Worm (Caenorhabditis elegans) whole organism, L2 larva: ENCODE measurements around the gene F47G3.1.

Experiments used
- C34F6.9 ChIP-seq: fragments of 150-350 bp; optimal IDR thresholded peaks from 2 replicates; lab custom pipeline; 2014; ENCODE audit warnings: missing biosample characterization, missing genetic modification characterization
- F13H6.1 ChIP-seq: sonication (generic microtip); optimal IDR thresholded peaks from 2 replicates; lab custom pipeline; 2016; ENCODE audit warnings: missing genetic modification characterization, missing compliant biosample characterization
- R02D3.7 ChIP-seq: fragments of 150-350 bp; optimal IDR thresholded peaks from 2 replicates; lab custom pipeline; 2014; ENCODE audit warnings: missing biosample characterization, missing genetic modification characterization
- ZK546.5 ChIP-seq: sonication (generic microtip); optimal IDR thresholded peaks from 2 replicates; lab custom pipeline; 2017; ENCODE audit warnings: missing biosample characterization, missing genetic modification characterization
- alr-1 ChIP-seq: fragments of 150-350 bp; optimal IDR thresholded peaks from 2 replicates; lab custom pipeline; 2014; ENCODE audit warnings: missing biosample characterization, missing genetic modification characterization
- aly-2 ChIP-seq: fragments of 150-350 bp; optimal IDR thresholded peaks from 2 replicates; lab custom pipeline; 2014; ENCODE audit warnings: missing biosample characterization, missing genetic modification characterization
- ama-1 ChIP-seq: fragments of 150-350 bp; optimal IDR thresholded peaks from 2 replicates; lab custom pipeline; 2018; ENCODE audit warnings: inconsistent platforms
- blmp-1 ChIP-seq: sonication (generic microtip); optimal IDR thresholded peaks from 2 replicates; lab custom pipeline; 2017; ENCODE audit warnings: missing genetic modification characterization, mild to moderate bottlenecking, missing compliant biosample characterization, antibody characterized with exemption, moderate library complexity; ENCODE audit not compliant: insufficient read depth
- ceh-16 ChIP-seq: fragments of 150-350 bp; optimal IDR thresholded peaks from 2 replicates; lab custom pipeline; 2014; ENCODE audit warnings: missing biosample characterization, missing genetic modification characterization
- ceh-82 ChIP-seq: fragments of 150-350 bp; optimal IDR thresholded peaks from 2 replicates; lab custom pipeline; 2014; ENCODE audit warnings: missing biosample characterization, missing genetic modification characterization
- crh-2 ChIP-seq: sonication (generic microtip); optimal IDR thresholded peaks from 2 replicates; lab custom pipeline; 2017; ENCODE audit warnings: missing biosample characterization, missing genetic modification characterization
- dmd-4 ChIP-seq: sonication (generic microtip); optimal IDR thresholded peaks from 2 replicates; lab custom pipeline; 2017; ENCODE audit warnings: missing biosample characterization, missing genetic modification characterization
- egl-27 ChIP-seq: sonication (generic microtip); optimal IDR thresholded peaks from 3 replicates; lab custom pipeline; 2017; ENCODE audit warnings: missing biosample characterization, missing genetic modification reagents, missing genetic modification characterization
- elt-1 ChIP-seq: fragments of 150-350 bp; optimal IDR thresholded peaks from 2 replicates; lab custom pipeline; 2014; ENCODE audit warnings: missing biosample characterization, missing genetic modification characterization
- elt-3 ChIP-seq: sonication (generic microtip); optimal IDR thresholded peaks from 2 replicates; lab custom pipeline; 2017; ENCODE audit warnings: missing biosample characterization, missing genetic modification characterization
- fos-1 ChIP-seq: fragments of 150-350 bp; optimal IDR thresholded peaks from 2 replicates; lab custom pipeline; 2014; ENCODE audit warnings: missing biosample characterization, missing genetic modification characterization
- gmeb-1 ChIP-seq: fragments of 150-350 bp; optimal IDR thresholded peaks from 2 replicates; lab custom pipeline; 2014; ENCODE audit warnings: missing biosample characterization, missing genetic modification characterization
- lin-11 ChIP-seq: fragments of 150-350 bp; sonication (generic microtip); optimal IDR thresholded peaks from 2 replicates; lab custom pipeline; 2014; ENCODE audit warnings: missing biosample characterization, missing genetic modification characterization, inconsistent platforms, mixed read lengths
- lin-13 ChIP-seq: fragments of 150-350 bp; optimal IDR thresholded peaks from 2 replicates; lab custom pipeline; 2014; ENCODE audit warnings: missing biosample characterization, missing genetic modification reagents, missing genetic modification characterization
- lin-39 ChIP-seq: fragments of 150-350 bp; optimal IDR thresholded peaks from 2 replicates; lab custom pipeline; 2014; ENCODE audit warnings: missing biosample characterization, missing genetic modification reagents, missing genetic modification characterization
- lsy-2 ChIP-seq, 2 experiments: fragments of 150-350 bp in 1 of 2; sonication (generic microtip) in 1 of 2; optimal IDR thresholded peaks; 2 replicates each; lab custom pipeline; 2014 to 2017; ENCODE audit warnings: missing biosample characterization in 2 of 2, missing genetic modification characterization in 2 of 2
- mab-5 ChIP-seq: fragments of 150-350 bp; optimal IDR thresholded peaks from 2 replicates; lab custom pipeline; 2014; ENCODE audit warnings: missing biosample characterization, missing genetic modification characterization
- mbf-1 ChIP-seq: sonication (generic microtip); optimal IDR thresholded peaks from 2 replicates; lab custom pipeline; 2017; ENCODE audit warnings: missing biosample characterization, missing genetic modification characterization
- mdl-1 ChIP-seq, 2 experiments: fragments of 150-350 bp in 1 of 2; sonication (generic microtip) in 1 of 2; optimal IDR thresholded peaks; 2 replicates each; lab custom pipeline; 2017; ENCODE audit warnings: missing biosample characterization in 2 of 2, missing genetic modification characterization in 2 of 2
- nhr-10 ChIP-seq: sonication (generic microtip); optimal IDR thresholded peaks from 2 replicates; lab custom pipeline; 2017; ENCODE audit warnings: missing biosample characterization, missing genetic modification characterization
- nhr-129 ChIP-seq: fragments of 150-350 bp; optimal IDR thresholded peaks from 2 replicates; lab custom pipeline; 2014; ENCODE audit warnings: missing biosample characterization, missing genetic modification characterization
- nhr-21 ChIP-seq: fragments of 150-350 bp; optimal IDR thresholded peaks from 2 replicates; lab custom pipeline; 2014; ENCODE audit warnings: missing biosample characterization, missing genetic modification characterization
- nhr-23 ChIP-seq: fragments of 150-350 bp; optimal IDR thresholded peaks from 2 replicates; lab custom pipeline; 2014; ENCODE audit warnings: missing biosample characterization, missing genetic modification reagents, missing genetic modification characterization
- nhr-237 ChIP-seq: fragments of 150-350 bp; optimal IDR thresholded peaks from 2 replicates; lab custom pipeline; 2014; ENCODE audit warnings: missing biosample characterization, missing genetic modification characterization
- nhr-25 ChIP-seq: fragments of 150-350 bp; sonication (generic microtip); optimal IDR thresholded peaks from 3 replicates; lab custom pipeline; 2014; ENCODE audit warnings: missing biosample characterization, missing genetic modification characterization
- nhr-6 ChIP-seq: fragments of 150-350 bp; optimal IDR thresholded peaks from 2 replicates; lab custom pipeline; 2014; ENCODE audit warnings: missing biosample characterization, missing genetic modification characterization
- nhr-77 ChIP-seq: fragments of 150-350 bp; optimal IDR thresholded peaks from 2 replicates; lab custom pipeline; 2014; ENCODE audit warnings: missing biosample characterization, missing genetic modification characterization
- peb-1 ChIP-seq: fragments of 150-350 bp; optimal IDR thresholded peaks from 2 replicates; lab custom pipeline; 2014; ENCODE audit warnings: missing biosample characterization, missing genetic modification characterization
- sem-4 ChIP-seq: fragments of 150-350 bp; optimal IDR thresholded peaks from 2 replicates; lab custom pipeline; 2014; ENCODE audit warnings: missing biosample characterization, missing genetic modification reagents, missing genetic modification characterization
- skn-1 ChIP-seq: sonication (generic microtip); optimal IDR thresholded peaks from 2 replicates; lab custom pipeline; 2017; ENCODE audit warnings: missing biosample characterization, missing genetic modification characterization
- sma-3 ChIP-seq: sonication (generic microtip); optimal IDR thresholded peaks from 2 replicates; lab custom pipeline; 2016; ENCODE audit warnings: missing genetic modification reagents, missing genetic modification characterization, missing compliant biosample characterization
- sma-9 ChIP-seq, 2 experiments: fragments of 150-350 bp in 1 of 2; sonication (generic microtip) in 1 of 2; optimal IDR thresholded peaks; 2 replicates each; lab custom pipeline; 2014 to 2016; ENCODE audit warnings: missing genetic modification characterization in 2 of 2, mild to moderate bottlenecking in 1 of 2, missing biosample characterization in 1 of 2, missing compliant biosample characterization in 1 of 2, missing genetic modification reagents in 1 of 2, moderate library complexity in 1 of 2
- snpc-4 ChIP-seq: fragments of 150-350 bp; optimal IDR thresholded peaks from 2 replicates; lab custom pipeline; 2014; ENCODE audit warnings: missing biosample characterization, missing genetic modification characterization
- unc-55 ChIP-seq: fragments of 150-350 bp; sonication (generic microtip); optimal IDR thresholded peaks from 3 replicates; lab custom pipeline; 2014; ENCODE audit warnings: missing biosample characterization, missing genetic modification reagents, missing genetic modification characterization
- zag-1 ChIP-seq: fragments of 150-350 bp; optimal IDR thresholded peaks from 2 replicates; lab custom pipeline; 2014; ENCODE audit warnings: missing biosample characterization, missing genetic modification characterization
- ztf-1 ChIP-seq: fragments of 200-800 bp; sonication (Bioruptor generic); conservative IDR thresholded peaks from 2 replicates; pipeline ENCODE4 v1.3.6; 2022; ENCODE audit warnings: missing genetic modification characterization, missing compliant biosample characterization
- ztf-11 ChIP-seq: sonication (generic microtip); optimal IDR thresholded peaks from 2 replicates; lab custom pipeline; 2017; ENCODE audit warnings: missing biosample characterization, missing genetic modification characterization
- ztf-4 ChIP-seq: fragments of 150-350 bp; optimal IDR thresholded peaks from 2 replicates; lab custom pipeline; 2014; ENCODE audit warnings: missing biosample characterization, missing genetic modification characterization

F47G3.1 gene

DNA sequence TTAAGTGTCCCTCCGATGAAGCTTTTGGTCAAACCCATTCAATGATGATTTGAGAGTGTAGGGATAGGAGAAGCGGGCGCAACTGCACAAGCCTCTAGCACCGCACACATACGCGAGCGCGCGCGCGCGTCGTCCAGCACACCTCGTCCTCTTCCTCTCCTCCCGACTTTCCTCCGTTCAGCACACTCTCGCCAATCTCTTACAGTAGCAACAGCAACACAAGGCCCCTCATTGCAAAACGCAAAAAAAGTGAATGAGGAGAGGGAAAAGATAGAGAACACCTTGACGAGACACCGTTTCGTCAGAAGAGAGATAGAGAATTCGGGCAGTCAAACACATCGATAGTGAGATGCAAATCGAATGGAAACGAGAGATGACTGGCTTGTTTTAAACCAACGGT, 46.9 kb downstream of the F47G3.1 start:
- no peak for TF ChIP-seq nhr-10 (tag; lab: Kevin White, UChicago)
- TF ChIP-seq egl-27: peak; percentile 19
- TF ChIP-seq zag-1 (tag; lab: Kevin White, UChicago): no peak
- TF ChIP-seq lin-39 (tag; lab: Kevin White, UChicago): no peak
- TF ChIP-seq mdl-1 (tag; optimal IDR thresholded peaks at IDR 0.05; lab: Kevin White, UChicago): no peak
- peak; percentile 36 for TF ChIP-seq blmp-1 (tag; lab: Kevin White, UChicago)
- TF ChIP-seq aly-2 (tag; lab: Kevin White, UChicago): no peak
- TF ChIP-seq nhr-77: no peak
- TF ChIP-seq nhr-129 (tag; lab: Kevin White, UChicago): peak; percentile 80
- peak; percentile 93 for TF ChIP-seq fos-1 (tag; lab: Kevin White, UChicago)
- TF ChIP-seq peb-1 (tag; lab: Kevin White, UChicago): no peak
- peak; percentile 59 for TF ChIP-seq C34F6.9
- no peak for TF ChIP-seq skn-1 (tag; lab: Kevin White, UChicago)
- no peak for TF ChIP-seq ama-1
- no peak for TF ChIP-seq mab-5
- TF ChIP-seq gmeb-1 (tag; lab: Kevin White, UChicago): no peak
- TF ChIP-seq crh-2 (tag; lab: Kevin White, UChicago): peak; percentile 40
- peak; percentile 14 for TF ChIP-seq sma-9 (GFP tag; optimal IDR thresholded peaks at IDR 0.05; lab: Kevin White, UChicago)
- no peak for TF ChIP-seq sma-9 (tag; optimal IDR thresholded peaks at IDR 0.05; lab: Kevin White, UChicago)
- no peak for TF ChIP-seq ztf-1
- TF ChIP-seq nhr-21: peak; percentile 38
- TF ChIP-seq nhr-23 (tag; lab: Kevin White, UChicago): no peak
- no peak for TF ChIP-seq lin-13
- peak; percentile 7 for TF ChIP-seq ceh-16 (tag; lab: Kevin White, UChicago)
- TF ChIP-seq R02D3.7 (tag; lab: Kevin White, UChicago): no peak
- TF ChIP-seq lsy-2 (tag; optimal IDR thresholded peaks at IDR 0.05; lab: Kevin White, UChicago): peak; percentile 9 to 44
- no peak for TF ChIP-seq ZK546.5 (tag; lab: Kevin White, UChicago)
- no peak for TF ChIP-seq snpc-4
- peak; percentile 30 for TF ChIP-seq sem-4 (tag; lab: Kevin White, UChicago)
- no peak for TF ChIP-seq ceh-82 (tag; lab: Kevin White, UChicago)
- TF ChIP-seq nhr-237 (tag; lab: Kevin White, UChicago): no peak
- no peak for TF ChIP-seq ztf-4 (tag; lab: Kevin White, UChicago)
- peak; percentile 25 for TF ChIP-seq sma-3 (GFP tag; lab: Kevin White, UChicago)
- no peak for TF ChIP-seq elt-1 (tag; lab: Kevin White, UChicago)
- no peak for TF ChIP-seq dmd-4 (tag; lab: Kevin White, UChicago)
- peak; percentile 41 for TF ChIP-seq unc-55 (GFP tag; lab: Kevin White, UChicago)
- no peak for TF ChIP-seq alr-1
- no peak for TF ChIP-seq mbf-1 (tag; lab: Kevin White, UChicago)
- peak; percentile 9 for TF ChIP-seq nhr-6 (tag; lab: Kevin White, UChicago)
- peak; percentile 30 for TF ChIP-seq nhr-25 (tag; lab: Kevin White, UChicago)
- peak; percentile 78 for TF ChIP-seq F13H6.1 (tag; lab: Kevin White, UChicago)
- TF ChIP-seq, all 48 proteins: peak for 16

DNA sequence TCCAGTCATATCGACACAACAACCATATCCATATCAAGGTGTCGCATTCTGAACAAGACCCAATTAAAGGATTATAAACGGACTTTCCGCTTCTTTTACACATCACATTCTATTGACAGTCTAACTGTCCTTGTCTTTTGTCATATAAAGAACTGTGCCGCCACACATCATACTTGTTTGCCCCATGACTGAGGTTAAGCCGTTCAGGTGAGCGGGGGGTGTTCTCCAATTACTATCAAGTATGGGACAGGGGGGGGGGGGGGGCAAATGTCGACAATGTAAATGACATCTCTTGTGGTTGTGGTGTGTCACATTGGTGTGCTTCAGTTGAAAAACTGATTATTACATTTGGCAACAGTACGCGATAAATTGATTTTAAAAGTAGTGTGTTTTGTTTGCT, 48.3 kb downstream of the F47G3.1 start:
- no peak for TF ChIP-seq crh-2 (tag; lab: Kevin White, UChicago)
- no peak for TF ChIP-seq lin-39 (tag; lab: Kevin White, UChicago)
- TF ChIP-seq blmp-1 (tag; lab: Kevin White, UChicago): no peak
- TF ChIP-seq nhr-25 (tag; lab: Kevin White, UChicago): no peak
- no peak for TF ChIP-seq elt-1 (tag; lab: Kevin White, UChicago)
- TF ChIP-seq lsy-2 (tag; optimal IDR thresholded peaks at IDR 0.05; lab: Kevin White, UChicago): no peak

DNA sequence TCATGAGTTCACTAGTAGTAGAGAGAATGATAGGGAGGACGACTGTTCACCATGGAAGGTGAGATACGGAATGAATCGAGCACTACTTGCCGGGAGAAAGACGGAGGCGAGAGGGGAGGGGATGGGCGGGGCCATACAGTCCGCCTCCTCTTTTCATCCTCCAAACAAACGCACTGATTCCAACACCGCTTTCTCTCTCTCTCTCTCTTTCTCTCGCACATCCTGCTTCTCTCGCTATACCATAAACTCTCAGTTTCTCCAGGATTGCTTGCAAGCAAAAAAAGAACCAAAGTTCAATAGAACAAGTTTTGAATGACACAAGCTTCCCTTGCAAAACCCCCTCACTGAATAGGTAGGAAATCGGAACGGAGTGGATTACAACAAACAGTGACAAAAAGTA, 49.8 kb downstream of the F47G3.1 start:
- TF ChIP-seq blmp-1 (tag; lab: Kevin White, UChicago) (no peak), ztf-11 (tag; lab: Kevin White, UChicago) (no peak), nhr-129 (tag; lab: Kevin White, UChicago) (no peak), lin-11 (tag; lab: Kevin White, UChicago) (no peak), sma-3 (GFP tag; lab: Kevin White, UChicago) (no peak), elt-3 (tag; lab: Kevin White, UChicago) (no peak), nhr-6 (tag; lab: Kevin White, UChicago) (no peak), lin-39 (tag; lab: Kevin White, UChicago) (no peak), aly-2 (tag; lab: Kevin White, UChicago) (no peak), ZK546.5 (tag; lab: Kevin White, UChicago) (no peak), nhr-21 (no peak), peb-1 (tag; lab: Kevin White, UChicago) (no peak), lsy-2 (tag; optimal IDR thresholded peaks at IDR 0.05; lab: Kevin White, UChicago) (no peak), nhr-237 (tag; lab: Kevin White, UChicago) (no peak), ama-1 (no peak), nhr-23 (tag; lab: Kevin White, UChicago) (no peak), F13H6.1 (tag; lab: Kevin White, UChicago) (no peak)
- TF ChIP-seq, all 48 proteins: peak for 0
